Fruit fly (Drosophila melanogaster): ENCODE measurements around the gene Gr22f.

- TF ChIP-seq chm (GFP tag; IDR thresholded peaks at IDR 0.05) (no peak), CG8924 (tag; optimal IDR thresholded peaks at IDR 0.05) (no peak), CG3838 (GFP tag; optimal IDR thresholded peaks at IDR 0.05) (no peak), ac (GFP tag; optimal IDR thresholded peaks at IDR 0.05) (no peak), ase (GFP tag; IDR thresholded peaks at IDR 0.05) (no peak), gcm (GFP tag; optimal IDR thresholded peaks at IDR 0.05) (no peak), CG7745 (tag; optimal IDR thresholded peaks at IDR 0.05) (no peak)
Observed at dm6 chr2L:1735133-1735532, 21.1 kb downstream of the Gr22f start.
